Worm (Caenorhabditis elegans): ENCODE data around the gene nhr-45.

The nhr-45 gene

ce11 chrX:4700083-4700482 is 40.0 kb upstream of the nhr-45 start:
- TF ChIP-seq pqm-1 (tag; optimal IDR thresholded peaks at IDR 0.05) (peak; percentile 3), pha-4 (tag; optimal IDR thresholded peaks at IDR 0.05) (peak; percentile 21), elt-2 (tag; optimal IDR thresholded peaks at IDR 0.05) (peak; percentile 95), nhr-67 (tag; optimal IDR thresholded peaks at IDR 0.05) (no peak), egl-27 (tag; optimal IDR thresholded peaks at IDR 0.05) (no peak)

ce11 chrX:4699411-4700050 is 39.4 kb upstream of the nhr-45 start, which contains the start of gene hyl-2:
Gene hyl-2 (minus strand): TSS chrX:4699461.
- TF ChIP-seq daf-12 (tag; optimal IDR thresholded peaks at IDR 0.05) (no peak), nhr-28 (tag; optimal IDR thresholded peaks at IDR 0.05) (no peak), nfya-1 (tag; optimal IDR thresholded peaks at IDR 0.05; ENCODE audit: insufficient read depth) (peak; percentile 70), elt-3 (tag; optimal IDR thresholded peaks at IDR 0.05) (no peak), lin-15B (tag; optimal IDR thresholded peaks at IDR 0.05) (peak; percentile 71), ceh-28 (tag; optimal IDR thresholded peaks at IDR 0.05) (no peak), pqm-1 (tag; optimal IDR thresholded peaks at IDR 0.05) (no peak), elt-1 (tag; optimal IDR thresholded peaks at IDR 0.05) (no peak), eor-1 (tag; optimal IDR thresholded peaks at IDR 0.05) (no peak), ama-1 (optimal IDR thresholded peaks at IDR 0.05) (no peak), egl-5 (tag; optimal IDR thresholded peaks at IDR 0.05) (peak; percentile 39), nhr-25 (tag; optimal IDR thresholded peaks at IDR 0.05) (peak; percentile 45), zag-1 (tag; optimal IDR thresholded peaks at IDR 0.05) (no peak), nhr-43 (tag; optimal IDR thresholded peaks at IDR 0.05; ENCODE audit: poor library complexity, severe bottlenecking) (no peak), lsy-12 (tag; optimal IDR thresholded peaks at IDR 0.05) (no peak), nhr-11 (tag; optimal IDR thresholded peaks at IDR 0.05) (no peak), hmg-11 (tag; optimal IDR thresholded peaks at IDR 0.05) (peak; percentile 65), nhr-23 (tag; optimal IDR thresholded peaks at IDR 0.05) (peak; percentile 59), nhr-237 (tag; optimal IDR thresholded peaks at IDR 0.05) (no peak), egl-27 (tag; optimal IDR thresholded peaks at IDR 0.05) (no peak), lin-39 (tag; optimal IDR thresholded peaks at IDR 0.05) (peak; percentile 84), ztf-4 (tag; optimal IDR thresholded peaks at IDR 0.05) (no peak), nhr-76 (tag; optimal IDR thresholded peaks at IDR 0.05) (no peak), ceh-9 (tag; optimal IDR thresholded peaks at IDR 0.05) (no peak), snpc-4 (tag; optimal IDR thresholded peaks at IDR 0.05) (peak; percentile 27), unc-39 (tag; optimal IDR thresholded peaks at IDR 0.05) (no peak)

- TF ChIP-seq nhr-76 (tag; optimal IDR thresholded peaks at IDR 0.05) (no peak), ceh-28 (tag; optimal IDR thresholded peaks at IDR 0.05) (peak; percentile 50), pqm-1 (tag; optimal IDR thresholded peaks at IDR 0.05) (peak; percentile 89), elt-2 (tag; optimal IDR thresholded peaks at IDR 0.05) (peak; percentile 87)
Observed at ce11 chrX:4698271-4698670, 38.2 kb upstream of the nhr-45 start.

ce11 chrX:4694611-4695370 is 34.7 kb upstream of the nhr-45 start:
- no peak for TF ChIP-seq nhr-76 (tag; optimal IDR thresholded peaks at IDR 0.05)
- TF ChIP-seq nfya-1 (tag; optimal IDR thresholded peaks at IDR 0.05; ENCODE audit: insufficient read depth), result no peak
- TF ChIP-seq nhr-12 (tag; optimal IDR thresholded peaks at IDR 0.05), result no peak
- no peak for TF ChIP-seq unc-62 (GFP tag; optimal IDR thresholded peaks at IDR 0.05)
- TF ChIP-seq ceh-9 (tag; optimal IDR thresholded peaks at IDR 0.05), result no peak
- no peak for TF ChIP-seq elt-3 (tag; optimal IDR thresholded peaks at IDR 0.05)
- no peak for TF ChIP-seq egl-27 (tag; optimal IDR thresholded peaks at IDR 0.05)
- peak; percentile 87 for TF ChIP-seq nhr-25 (tag; optimal IDR thresholded peaks at IDR 0.05)
- peak; percentile 6 for TF ChIP-seq nhr-23 (tag; optimal IDR thresholded peaks at IDR 0.05)

- TF ChIP-seq mml-1 (tag; optimal IDR thresholded peaks at IDR 0.05) (no peak), nhr-25 (tag; optimal IDR thresholded peaks at IDR 0.05) (no peak), nhr-237 (tag; optimal IDR thresholded peaks at IDR 0.05) (no peak), jun-1 (tag; optimal IDR thresholded peaks at IDR 0.05) (no peak), egl-27 (tag; optimal IDR thresholded peaks at IDR 0.05) (no peak)
Observed at ce11 chrX:4691148-4691773, 31.1 kb upstream of the nhr-45 start, which contains the start of gene K02G10.5. Gene K02G10.5 (minus strand): TSS chrX:4691198.

Measured in whole organism, L3 larva.